Worm (Caenorhabditis elegans): ENCODE data around the gene tag-276.

tag-276 gene

DNA sequence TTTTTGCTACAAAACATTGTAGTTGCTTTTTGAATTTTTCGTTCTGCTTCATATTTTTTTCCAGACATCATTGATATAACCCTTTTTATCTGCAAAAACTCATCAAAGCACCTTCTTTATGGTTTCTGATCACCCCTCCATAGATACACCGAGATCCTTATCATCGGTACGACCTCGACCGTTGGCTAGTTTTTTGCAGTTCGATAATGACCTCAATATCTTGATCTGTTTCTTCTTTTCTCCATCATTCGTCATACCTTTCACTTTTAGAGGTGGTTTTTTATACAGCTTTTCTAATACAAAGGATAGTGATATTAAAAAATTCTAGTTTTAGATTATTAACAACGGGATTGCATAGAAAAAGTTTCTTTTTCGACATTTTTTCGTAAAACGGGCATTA lies 9.5 kb downstream of the tag-276 start:
- TF ChIP-seq nhr-6 (tag; optimal IDR thresholded peaks at IDR 0.05) (no peak), lsy-2 (tag; optimal IDR thresholded peaks at IDR 0.05) (peak in 1 of 2 experiments; percentile 32), T20F7.1 (GFP tag; optimal IDR thresholded peaks at IDR 0.05) (no peak), T26A8.4 (GFP tag; IDR thresholded peaks at IDR 0.05) (no peak), ces-1 (GFP tag; optimal IDR thresholded peaks at IDR 0.05) (no peak), unc-130 (GFP tag; optimal IDR thresholded peaks at IDR 0.05) (no peak), dmd-6 (GFP tag; IDR thresholded peaks at IDR 0.05) (no peak), nhr-25 (tag; optimal IDR thresholded peaks at IDR 0.05; ENCODE audit: borderline replicate concordance, insufficient read depth) (peak; percentile 18), nhr-28 (tag; optimal IDR thresholded peaks at IDR 0.05) (peak; percentile 53)

ce11 chrII:12237555-12237954 lies 11.4 kb downstream of the tag-276 start:
- TF ChIP-seq set-16 (GFP tag; IDR thresholded peaks at IDR 0.05) = no peak
- TF ChIP-seq attf-4 (tag; optimal IDR thresholded peaks at IDR 0.05) = no peak
- TF ChIP-seq spr-1 (tag; optimal IDR thresholded peaks at IDR 0.05) = no peak
- no peak for TF ChIP-seq unc-39 (tag; optimal IDR thresholded peaks at IDR 0.05)
- TF ChIP-seq dve-1 (tag; optimal IDR thresholded peaks at IDR 0.05; ENCODE audit: insufficient read depth) = no peak
- TF ChIP-seq ces-1 (GFP tag; optimal IDR thresholded peaks at IDR 0.05) = no peak
- TF ChIP-seq hlh-11 (tag; optimal IDR thresholded peaks at IDR 0.05) = no peak
- TF ChIP-seq T26A8.4 (GFP tag; IDR thresholded peaks at IDR 0.05) = no peak
- TF ChIP-seq nhr-102 (tag; optimal IDR thresholded peaks at IDR 0.05) = no peak
- TF ChIP-seq nhr-237 (tag; optimal IDR thresholded peaks at IDR 0.05) = no peak
- TF ChIP-seq F26F4.8 (GFP tag; conservative IDR thresholded peaks at IDR 0.05) = no peak
- no peak for TF ChIP-seq hlh-30 (tag; optimal IDR thresholded peaks at IDR 0.05; ENCODE audit: insufficient read depth)
- no peak for TF ChIP-seq nhr-25 (tag; optimal IDR thresholded peaks at IDR 0.05; ENCODE audit: borderline replicate concordance, insufficient read depth)
- TF ChIP-seq nhr-11 (tag; optimal IDR thresholded peaks at IDR 0.05) = no peak
- TF ChIP-seq nhr-28 (tag; optimal IDR thresholded peaks at IDR 0.05) = peak; percentile 55
- no peak for TF ChIP-seq mxl-2 (GFP tag; conservative IDR thresholded peaks at IDR 0.05)
- no peak for TF ChIP-seq ztf-11 (tag; optimal IDR thresholded peaks at IDR 0.05)
- peak; percentile 48 for TF ChIP-seq aha-1 (tag)
- TF ChIP-seq unc-62 (GFP tag; optimal IDR thresholded peaks at IDR 0.05 in 1 of 2) = peak in 1 of 2 experiments; percentile 85
- TF ChIP-seq unc-62 (tag; optimal IDR thresholded peaks at IDR 0.05) = no peak
- TF ChIP-seq zfp-3 (GFP tag; conservative IDR thresholded peaks at IDR 0.05) = no peak
- TF ChIP-seq F10B5.3 (tag; optimal IDR thresholded peaks at IDR 0.05) = no peak
- TF ChIP-seq fkh-10 (GFP tag; optimal IDR thresholded peaks at IDR 0.05) = no peak
- TF ChIP-seq ceh-32 (tag; optimal IDR thresholded peaks at IDR 0.05; ENCODE audit: poor library complexity) = no peak
- no peak for TF ChIP-seq ceh-82 (tag; optimal IDR thresholded peaks at IDR 0.05)
- no peak for TF ChIP-seq madf-9 (GFP tag; conservative IDR thresholded peaks at IDR 0.05)
- no peak for TF ChIP-seq nhr-77 (tag; optimal IDR thresholded peaks at IDR 0.05)
- no peak for TF ChIP-seq zag-1 (tag; optimal IDR thresholded peaks at IDR 0.05)
- peak in 1 of 2 experiments; percentile 52 for TF ChIP-seq lsy-2 (tag; optimal IDR thresholded peaks at IDR 0.05)
- no peak for TF ChIP-seq mdl-1 (tag; optimal IDR thresholded peaks at IDR 0.05)

- TF ChIP-seq F10B5.3 (tag; optimal IDR thresholded peaks at IDR 0.05) (no peak), set-16 (GFP tag; IDR thresholded peaks at IDR 0.05) (0 out of 2 replicates have a peak, but pooled peaks have one; percentile 33)
Measured at ce11 chrII:12228005-12228404, 20.9 kb downstream of the tag-276 start, which contains the start of gene sinh-1. Gene sinh-1, plus strand, starts transcription at chrII:12228305.

DNA sequence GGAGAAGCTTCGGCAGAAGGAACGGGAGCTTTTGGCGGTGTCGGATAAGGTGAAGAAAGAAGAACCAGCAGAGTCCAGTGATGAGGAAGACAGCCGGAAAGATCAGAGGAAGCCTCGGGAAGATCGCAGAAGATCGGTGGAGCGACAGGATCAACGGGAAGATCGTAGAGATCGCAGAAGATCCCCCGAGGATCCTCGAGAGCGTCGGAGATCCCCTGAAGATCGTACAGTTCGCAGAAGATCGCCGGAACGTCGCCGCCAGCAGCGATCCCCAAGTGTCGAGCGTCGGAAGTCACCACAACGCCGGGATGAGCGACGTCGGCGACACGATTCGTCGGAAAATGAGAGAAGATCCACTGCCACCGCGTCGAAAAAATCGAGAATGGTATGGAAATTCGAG lies 22.8 kb downstream of the tag-276 start:
- TF ChIP-seq mes-2 (tag; optimal IDR thresholded peaks at IDR 0.05; ENCODE audit: poor library complexity, severe bottlenecking) (no peak), aha-1 (tag) (no peak), set-16 (GFP tag; IDR thresholded peaks at IDR 0.05) (peak; percentile 88)
